Worm (Caenorhabditis elegans) whole organism, L3 larva: ENCODE data around the gene C01G10.1.

Experiments used
- ceh-9 ChIP-seq: sonication (generic microtip); optimal IDR thresholded peaks from 2 replicates; lab custom pipeline; 2018; ENCODE audit warnings: missing biosample characterization, missing genetic modification characterization
- elt-3 ChIP-seq, 3 experiments: fragments of 150-350 bp in 1 of 3; sonication (generic microtip) in 2 of 3; optimal IDR thresholded peaks; 2 replicates in 2 of 3; 4 replicates in 1 of 3; lab custom pipeline; 2014 to 2017; ENCODE audit warnings: missing biosample characterization in 3 of 3, missing genetic modification characterization in 3 of 3
- fkh-10 ChIP-seq: sonication (generic microtip); optimal IDR thresholded peaks from 2 replicates; lab custom pipeline; 2017; ENCODE audit warnings: missing biosample characterization, missing genetic modification reagents, missing genetic modification characterization
- lin-15B ChIP-seq: fragments of 150-350 bp; optimal IDR thresholded peaks from 2 replicates; lab custom pipeline; 2014; ENCODE audit warnings: missing biosample characterization, missing genetic modification characterization
- lin-39 ChIP-seq: fragments of 150-350 bp; optimal IDR thresholded peaks from 2 replicates; lab custom pipeline; 2018; ENCODE audit warnings: missing biosample characterization, missing genetic modification reagents, missing genetic modification characterization
- nhr-11 ChIP-seq: fragments of 150-350 bp; optimal IDR thresholded peaks from 2 replicates; lab custom pipeline; 2014; ENCODE audit warnings: missing biosample characterization, missing genetic modification characterization
- nhr-76 ChIP-seq: fragments of 150-350 bp; sonication (generic microtip); optimal IDR thresholded peaks from 5 replicates; lab custom pipeline; 2014; ENCODE audit warnings: missing biosample characterization, missing genetic modification characterization
- pha-4 ChIP-seq: fragments of 150-350 bp; optimal IDR thresholded peaks from 2 replicates; lab custom pipeline; 2014; ENCODE audit warnings: missing biosample characterization, missing genetic modification reagents, missing genetic modification characterization
- ztf-4 ChIP-seq: fragments of 150-350 bp; optimal IDR thresholded peaks from 2 replicates; lab custom pipeline; 2014; ENCODE audit warnings: missing biosample characterization, missing genetic modification characterization

- TF ChIP-seq nhr-11 (tag; lab: Kevin White, UChicago) (no peak), pha-4 (no peak), lin-39 (tag; lab: Kevin White, UChicago) (no peak), fkh-10 (GFP tag; lab: Kevin White, UChicago) (no peak), ceh-9 (tag; lab: Kevin White, UChicago) (no peak), ztf-4 (tag; lab: Kevin White, UChicago) (no peak), elt-3 (tag; optimal IDR thresholded peaks at IDR 0.05; lab: Kevin White, UChicago) (no peak), nhr-76 (tag; lab: Kevin White, UChicago) (no peak), lin-15B (tag; lab: Kevin White, UChicago) (no peak)
Measured at ce11 chrV:15054733-15055132, 44.8 kb upstream of the C01G10.1 start.
